Worm (Caenorhabditis elegans) whole organism, L1 larva: ENCODE data around the gene F59C12.3.

Experiments
- C04F5.9 ChIP-seq: sonication (generic microtip); optimal IDR thresholded peaks from 2 replicates; lab custom pipeline; 2016; ENCODE audit warnings: missing genetic modification characterization, missing compliant biosample characterization
- C16A3.4 ChIP-seq: fragments of 150-350 bp; optimal IDR thresholded peaks from 2 replicates; lab custom pipeline; 2014; ENCODE audit warnings: missing biosample characterization, missing genetic modification characterization
- C34B4.2 ChIP-seq: sonication (generic microtip); optimal IDR thresholded peaks from 2 replicates; lab custom pipeline; 2017; ENCODE audit warnings: mild to moderate bottlenecking, missing genetic modification characterization, missing compliant biosample characterization
- F16B12.6 ChIP-seq: fragments of 150-350 bp; optimal IDR thresholded peaks from 2 replicates; lab custom pipeline; 2014; ENCODE audit warnings: missing biosample characterization, missing genetic modification characterization
- aha-1 ChIP-seq: fragments of 150-350 bp; optimal IDR thresholded peaks from 2 replicates; lab custom pipeline; 2014; ENCODE audit warnings: missing biosample characterization, missing genetic modification characterization
- aly-2 ChIP-seq: fragments of 150-350 bp; optimal IDR thresholded peaks from 2 replicates; lab custom pipeline; 2014; ENCODE audit warnings: missing biosample characterization, missing genetic modification characterization
- ceh-63 ChIP-seq: fragments of 200-800 bp; sonication (Bioruptor generic); optimal IDR thresholded peaks from 2 replicates; lab custom pipeline; 2018; ENCODE audit warnings: mild to moderate bottlenecking, missing genetic modification characterization, missing compliant biosample characterization
- ceh-8 ChIP-seq: fragments of 200-800 bp; sonication (Bioruptor generic); optimal IDR thresholded peaks from 2 replicates; lab custom pipeline; 2018; ENCODE audit warnings: mild to moderate bottlenecking, missing genetic modification characterization, moderate library complexity, missing compliant biosample characterization
- ceh-88 ChIP-seq: fragments of 200-800 bp; sonication (Bioruptor generic); IDR thresholded peaks from 2 replicates; pipeline ENCODE4 v1.3.6; 2022; ENCODE audit warnings: missing genetic modification characterization, missing compliant biosample characterization
- ceh-90 ChIP-seq: sonication (generic microtip); optimal IDR thresholded peaks from 2 replicates; lab custom pipeline; 2016; ENCODE audit warnings: missing genetic modification characterization, missing compliant biosample characterization
- dpl-1 ChIP-seq, 3 experiments: fragments of 150-350 bp in 2 of 3; sonication (generic microtip) in 1 of 3; optimal IDR thresholded peaks; 2 replicates each; lab custom pipeline; 2014 to 2017; ENCODE audit warnings: missing biosample characterization in 3 of 3, missing genetic modification characterization in 3 of 3, missing genetic modification reagents in 3 of 3
- dsc-1 ChIP-seq: sonication (generic microtip); optimal IDR thresholded peaks from 2 replicates; lab custom pipeline; 2016; ENCODE audit warnings: mild to moderate bottlenecking, missing genetic modification characterization, missing compliant biosample characterization
- efl-1 ChIP-seq, 4 experiments: fragments of 150-350 bp; optimal IDR thresholded peaks in 3 of 4; peaks in 1 of 4; 1 replicate in 1 of 4; 2 replicates in 3 of 4; lab custom pipeline; 2014; ENCODE audit warnings: missing biosample characterization in 2 of 4, missing genetic modification characterization in 2 of 4, missing genetic modification reagents in 2 of 4
- efl-3 ChIP-seq: fragments of 200-800 bp; sonication (Bioruptor generic); optimal IDR thresholded peaks from 2 replicates; lab custom pipeline; 2018; ENCODE audit warnings: mild to moderate bottlenecking, missing genetic modification characterization, missing compliant biosample characterization
- egl-13 ChIP-seq: sonication (generic microtip); optimal IDR thresholded peaks from 2 replicates; lab custom pipeline; 2016; ENCODE audit warnings: missing genotype, missing genetic modification reagents, missing genetic modification characterization, missing compliant biosample characterization
- egl-27 ChIP-seq, 2 experiments: fragments of 150-350 bp in 1 of 2; sonication (generic microtip); optimal IDR thresholded peaks; 3 replicates each; lab custom pipeline; 2017 to 2018; ENCODE audit warnings: missing biosample characterization in 2 of 2, missing genetic modification characterization in 2 of 2, missing genetic modification reagents in 2 of 2
- elt-2 ChIP-seq: sonication (generic microtip); optimal IDR thresholded peaks from 2 replicates; lab custom pipeline; 2016; ENCODE audit warnings: missing genetic modification characterization, mild to moderate bottlenecking, inconsistent platforms, missing compliant biosample characterization, missing genetic modification reagents
- ets-5 ChIP-seq: fragments of 200-800 bp; sonication (Bioruptor generic); IDR thresholded peaks from 2 replicates; pipeline ENCODE4 v1.3.6; 2022; ENCODE audit warnings: missing genetic modification characterization, missing compliant biosample characterization
- fkh-4 ChIP-seq: sonication (generic microtip); optimal IDR thresholded peaks from 2 replicates; lab custom pipeline; 2016; ENCODE audit warnings: missing compliant biosample characterization, missing genetic modification characterization, borderline replicate concordance
- fkh-8 ChIP-seq: sonication (generic microtip); optimal IDR thresholded peaks from 2 replicates; lab custom pipeline; 2016; ENCODE audit warnings: mild to moderate bottlenecking, missing genetic modification characterization, missing compliant biosample characterization
- fos-1 ChIP-seq: fragments of 150-350 bp; optimal IDR thresholded peaks from 2 replicates; lab custom pipeline; 2014; ENCODE audit warnings: missing biosample characterization, missing genetic modification characterization
- irx-1 ChIP-seq: sonication (generic microtip); optimal IDR thresholded peaks from 2 replicates; lab custom pipeline; 2016; ENCODE audit warnings: missing genetic modification characterization, missing compliant biosample characterization
- isw-1 ChIP-seq: fragments of 200-800 bp; sonication (Bioruptor generic); IDR thresholded peaks from 2 replicates; pipeline ENCODE4 v1.3.6; 2022; ENCODE audit warnings: missing genetic modification characterization, missing compliant biosample characterization
- jun-1 ChIP-seq: fragments of 150-350 bp; optimal IDR thresholded peaks from 2 replicates; lab custom pipeline; 2014; ENCODE audit warnings: missing biosample characterization, missing genetic modification reagents, missing genetic modification characterization
- lin-13 ChIP-seq: fragments of 150-350 bp; optimal IDR thresholded peaks from 2 replicates; lab custom pipeline; 2014; ENCODE audit warnings: missing biosample characterization, missing genetic modification reagents, missing genetic modification characterization
- lin-15B ChIP-seq: fragments of 150-350 bp; sonication (generic microtip); optimal IDR thresholded peaks from 3 replicates; lab custom pipeline; 2014; ENCODE audit warnings: missing biosample characterization, missing genetic modification characterization
- lin-35 ChIP-seq, 2 experiments: fragments of 150-350 bp; optimal IDR thresholded peaks; 2 replicates each; lab custom pipeline; 2014; ENCODE audit warnings: missing biosample characterization in 2 of 2, missing genetic modification characterization in 2 of 2, missing genetic modification reagents in 2 of 2
- lir-3 ChIP-seq: sonication (generic microtip); optimal IDR thresholded peaks from 2 replicates; lab custom pipeline; 2016; ENCODE audit warnings: mild to moderate bottlenecking, missing genetic modification characterization, moderate library complexity, missing compliant biosample characterization; ENCODE audit not compliant: poor library complexity
- mab-9 ChIP-seq: fragments of 200-800 bp; sonication (Bioruptor generic); IDR thresholded peaks from 2 replicates; pipeline ENCODE4 v1.3.6; 2022; ENCODE audit warnings: missing genetic modification reagents, missing genetic modification characterization, missing compliant biosample characterization
- mdl-1 ChIP-seq, 2 experiments: fragments of 150-350 bp; optimal IDR thresholded peaks; 2 replicates each; lab custom pipeline; 2014 to 2017; ENCODE audit warnings: missing biosample characterization in 2 of 2, missing genetic modification characterization in 2 of 2, inconsistent platforms in 1 of 2
- mef-2 ChIP-seq: fragments of 150-350 bp; optimal IDR thresholded peaks from 2 replicates; lab custom pipeline; 2014; ENCODE audit warnings: missing biosample characterization, missing genetic modification characterization
- mep-1 ChIP-seq: fragments of 150-350 bp; optimal IDR thresholded peaks from 2 replicates; lab custom pipeline; 2014; ENCODE audit warnings: missing biosample characterization, missing genetic modification characterization
- nhr-11 ChIP-seq: fragments of 150-350 bp; optimal IDR thresholded peaks from 2 replicates; lab custom pipeline; 2014; ENCODE audit warnings: missing biosample characterization, missing genetic modification characterization
- nhr-20 ChIP-seq: sonication (generic microtip); optimal IDR thresholded peaks from 2 replicates; lab custom pipeline; 2016; ENCODE audit warnings: mild to moderate bottlenecking, missing genetic modification characterization, missing compliant biosample characterization
- nhr-237 ChIP-seq: fragments of 150-350 bp; optimal IDR thresholded peaks from 2 replicates; lab custom pipeline; 2014; ENCODE audit warnings: missing biosample characterization, missing genetic modification characterization
- nhr-47 ChIP-seq: sonication (generic microtip); optimal IDR thresholded peaks from 2 replicates; lab custom pipeline; 2016; ENCODE audit warnings: mild to moderate bottlenecking, missing genetic modification characterization, moderate library complexity, missing compliant biosample characterization
- nhr-77 ChIP-seq: fragments of 150-350 bp; optimal IDR thresholded peaks from 2 replicates; lab custom pipeline; 2014; ENCODE audit warnings: missing biosample characterization, missing genetic modification characterization
- nhr-84 ChIP-seq: sonication (generic microtip); optimal IDR thresholded peaks from 2 replicates; lab custom pipeline; 2017; ENCODE audit warnings: missing biosample characterization, missing genetic modification characterization
- nhr-85 ChIP-seq: sonication (generic microtip); peaks from one replicate; lab custom pipeline; 2016; ENCODE audit warnings: missing genetic modification characterization, inconsistent platforms, missing compliant biosample characterization
- nhr-90 ChIP-seq: sonication (generic microtip); optimal IDR thresholded peaks from 2 replicates; lab custom pipeline; 2016; ENCODE audit warnings: mild to moderate bottlenecking, missing genetic modification characterization, missing compliant biosample characterization; ENCODE audit not compliant: poor library complexity
- rnt-1 ChIP-seq: sonication (generic microtip); optimal IDR thresholded peaks from 2 replicates; lab custom pipeline; 2016; ENCODE audit warnings: mild to moderate bottlenecking, missing genetic modification characterization, moderate library complexity, missing compliant biosample characterization
- skn-1 ChIP-seq: fragments of 150-350 bp; optimal IDR thresholded peaks from 2 replicates; lab custom pipeline; 2014; ENCODE audit warnings: missing biosample characterization, missing genetic modification characterization
- swsn-7 ChIP-seq: sonication (generic microtip); optimal IDR thresholded peaks from 2 replicates; lab custom pipeline; 2016; ENCODE audit warnings: missing genetic modification characterization, missing compliant biosample characterization
- tlp-1 ChIP-seq: fragments of 150-350 bp; optimal IDR thresholded peaks from 2 replicates; lab custom pipeline; 2014; ENCODE audit warnings: missing biosample characterization, missing genetic modification characterization
- unc-30 ChIP-seq: sonication (generic microtip); optimal IDR thresholded peaks from 2 replicates; lab custom pipeline; 2017; ENCODE audit warnings: missing biosample characterization, missing genetic modification characterization
- unc-62 ChIP-seq: fragments of 150-350 bp; optimal IDR thresholded peaks from 2 replicates; lab custom pipeline; 2014; ENCODE audit warnings: missing biosample characterization, missing genetic modification reagents, missing genetic modification characterization
- xbp-1 ChIP-seq: sonication (generic microtip); optimal IDR thresholded peaks from 2 replicates; lab custom pipeline; 2016; ENCODE audit warnings: missing genetic modification characterization, missing compliant biosample characterization
- zag-1 ChIP-seq: fragments of 150-350 bp; optimal IDR thresholded peaks from 2 replicates; lab custom pipeline; 2014; ENCODE audit warnings: missing biosample characterization, missing genetic modification characterization
- zip-4 ChIP-seq: fragments of 200-800 bp; sonication (Bioruptor generic); optimal IDR thresholded peaks from 2 replicates; lab custom pipeline; 2018; ENCODE audit warnings: mild to moderate bottlenecking, missing genetic modification characterization, moderate library complexity, missing compliant biosample characterization
- ztf-11 ChIP-seq, 2 experiments: sonication (generic microtip); optimal IDR thresholded peaks; 2 replicates each; lab custom pipeline; 2016 to 2017; ENCODE audit warnings: missing genetic modification characterization in 2 of 2, missing biosample characterization in 1 of 2, missing compliant biosample characterization in 1 of 2

The F59C12.3 gene

ce11 chrX:16591533-16591932, 17.8 kb downstream of the F59C12.3 start:
- TF ChIP-seq aha-1 (tag; lab: Kevin White, UChicago) (no peak), efl-1 (optimal IDR thresholded peaks at IDR 0.05; lab: Kevin White, UChicago) (no peak), efl-1 (GFP tag; optimal IDR thresholded peaks at IDR 0.05 in 1 of 2; lab: Kevin White, UChicago) (peak in 1 of 2 experiments; percentile 87)

ce11 chrX:16590803-16591202, 18.5 kb downstream of the F59C12.3 start:
- TF ChIP-seq jun-1 = peak; percentile 27
- TF ChIP-seq nhr-85 (tag; lab: Kevin White, UChicago) = peak; percentile 63
- TF ChIP-seq ceh-88 (GFP tag; lab: Robert Waterston, UW) = peak; percentile 56; the same call in 1 of the 2 replicates
- TF ChIP-seq mef-2 (tag; lab: Kevin White, UChicago) = no peak
- TF ChIP-seq ceh-90 (tag; lab: Kevin White, UChicago) = no peak
- TF ChIP-seq C34B4.2 (tag; lab: Kevin White, UChicago) = no peak
- TF ChIP-seq dpl-1 (GFP tag; optimal IDR thresholded peaks at IDR 0.05; lab: Kevin White, UChicago) = peak in 2 of 3 experiments; percentile 7 to 21
- no peak for TF ChIP-seq ets-5
- TF ChIP-seq nhr-90 (tag; lab: Kevin White, UChicago) = peak; percentile 78
- TF ChIP-seq C04F5.9 (tag; lab: Kevin White, UChicago) = no peak
- peak; percentile 80 for TF ChIP-seq nhr-47 (tag; lab: Kevin White, UChicago)
- peak; percentile 81 for TF ChIP-seq mep-1
- no peak for TF ChIP-seq zag-1 (tag; lab: Kevin White, UChicago)
- peak in 1 of 2 experiments; percentile 76 for TF ChIP-seq mdl-1 (tag; optimal IDR thresholded peaks at IDR 0.05; lab: Kevin White, UChicago)
- TF ChIP-seq tlp-1 (tag; lab: Kevin White, UChicago) = no peak
- TF ChIP-seq lin-15B (tag; lab: Kevin White, UChicago) = no peak
- TF ChIP-seq nhr-11 (tag; lab: Kevin White, UChicago) = no peak
- TF ChIP-seq dsc-1 (tag; lab: Kevin White, UChicago) = peak; percentile 76
- TF ChIP-seq mab-9 (GFP tag; lab: Robert Waterston, UW) = no peak
- peak; percentile 26 to 72 for TF ChIP-seq lin-35 (GFP tag; optimal IDR thresholded peaks at IDR 0.05; lab: Kevin White, UChicago)
- peak in 1 of 2 experiments; percentile 19 for TF ChIP-seq ztf-11 (tag; optimal IDR thresholded peaks at IDR 0.05; lab: Kevin White, UChicago)
- peak; percentile 17 for TF ChIP-seq aly-2 (tag; lab: Kevin White, UChicago)
- TF ChIP-seq aha-1 (tag; lab: Kevin White, UChicago) = no peak
- no peak for TF ChIP-seq isw-1 (GFP tag; lab: Robert Waterston, UW)
- no peak for TF ChIP-seq elt-2 (tag; lab: Kevin White, UChicago)
- peak; percentile 6 for TF ChIP-seq nhr-237 (tag; lab: Kevin White, UChicago)
- TF ChIP-seq irx-1 (tag; lab: Kevin White, UChicago) = peak; percentile 52
- TF ChIP-seq unc-30 (tag; lab: Kevin White, UChicago) = no peak
- TF ChIP-seq fkh-8 = peak; percentile 64
- no peak for TF ChIP-seq unc-62 (GFP tag; lab: Kevin White, UChicago)
- TF ChIP-seq egl-27 (tag; optimal IDR thresholded peaks at IDR 0.05; lab: Kevin White, UChicago) = no peak
- TF ChIP-seq swsn-7 = peak; percentile 66
- TF ChIP-seq efl-3 = no peak
- TF ChIP-seq C16A3.4 = peak; percentile 71
- TF ChIP-seq nhr-84 (tag; lab: Kevin White, UChicago) = no peak
- TF ChIP-seq lir-3 (tag; lab: Kevin White, UChicago) = peak; percentile 63
- TF ChIP-seq xbp-1 (tag; lab: Kevin White, UChicago) = peak; percentile 46
- TF ChIP-seq fos-1 (tag; lab: Kevin White, UChicago) = peak; percentile 52
- TF ChIP-seq ceh-8 = no peak
- TF ChIP-seq fkh-4 (tag; lab: Kevin White, UChicago) = no peak
- TF ChIP-seq nhr-20 (tag; lab: Kevin White, UChicago) = peak; percentile 78
- TF ChIP-seq F16B12.6 = no peak
- no peak for TF ChIP-seq lin-13 (GFP tag; lab: Kevin White, UChicago)
- TF ChIP-seq zip-4 (GFP tag; lab: Kevin White, UChicago) = no peak
- TF ChIP-seq egl-13 (tag; lab: Kevin White, UChicago) = peak; percentile 28
- peak; percentile 28 for TF ChIP-seq efl-1 (optimal IDR thresholded peaks at IDR 0.05; lab: Kevin White, UChicago)
- TF ChIP-seq efl-1 (GFP tag; optimal IDR thresholded peaks at IDR 0.05 in 1 of 2; lab: Kevin White, UChicago) = peak in 1 of 2 experiments; percentile 83
- TF ChIP-seq ceh-63 = no peak
- TF ChIP-seq skn-1 = peak; percentile 53
- peak; percentile 65 for TF ChIP-seq rnt-1
- peak; percentile 61 for TF ChIP-seq nhr-77 (tag; lab: Kevin White, UChicago)
